Fruit fly (Drosophila melanogaster) whole organism, embryonic: Measurements from ENCODE around the gene CG18649.

Experiments
- Asciz ChIP-seq: fragments of 200-800 bp; sonication (Bioruptor generic); optimal IDR thresholded peaks from 2 replicates; lab custom pipeline; 2017; ENCODE audit warnings: missing biosample characterization, mild to moderate bottlenecking, missing genetic modification characterization, missing genetic modification reagents
- Atf6 ChIP-seq: fragments of 200-800 bp; sonication (Bioruptor generic); IDR thresholded peaks from 2 replicates; pipeline ENCODE4 v1.3.6; 2022; ENCODE audit warnings: missing biosample characterization, missing genetic modification characterization
- CG11085 ChIP-seq: fragments of 200-800 bp; sonication (Bioruptor generic); IDR thresholded peaks from 2 replicates; pipeline ENCODE4 v1.3.6; 2022; ENCODE audit warnings: missing biosample characterization, missing genetic modification characterization
- CG15696 ChIP-seq: fragments of 200-800 bp; sonication (Bioruptor generic); optimal IDR thresholded peaks from 2 replicates; lab custom pipeline; 2019; ENCODE audit warnings: missing biosample characterization, mild to moderate bottlenecking, missing genetic modification characterization, moderate library complexity
- CG1647 ChIP-seq: fragments of 200-800 bp; sonication (Bioruptor generic); optimal IDR thresholded peaks from 3 replicates; lab custom pipeline; 2016; ENCODE audit warnings: missing biosample characterization, missing genetic modification characterization
- CG18262 ChIP-seq: fragments of 200-800 bp; optimal IDR thresholded peaks from 3 replicates; lab custom pipeline; 2019; ENCODE audit warnings: missing biosample characterization, mild to moderate bottlenecking, missing genetic modification characterization, moderate library complexity
- CG4282 ChIP-seq: fragments of 200-800 bp; sonication (Bioruptor generic); optimal IDR thresholded peaks from 2 replicates; lab custom pipeline; 2016; ENCODE audit warnings: missing biosample characterization, missing genetic modification characterization
- CG6254 ChIP-seq: fragments of 200-800 bp; sonication (Bioruptor generic); optimal IDR thresholded peaks from 3 replicates; lab custom pipeline; 2017; ENCODE audit warnings: mild to moderate bottlenecking, missing biosample characterization, missing genetic modification reagents, missing genetic modification characterization
- CG6689 ChIP-seq: fragments of 200-800 bp; sonication (Bioruptor generic); IDR thresholded peaks from 2 replicates; pipeline ENCODE4 v1.3.6; 2022; ENCODE audit warnings: missing biosample characterization, missing genetic modification characterization
- CG6765 ChIP-seq: fragments of 200-800 bp; sonication (Bioruptor generic); optimal IDR thresholded peaks from 3 replicates; lab custom pipeline; 2017; ENCODE audit warnings: missing biosample characterization, mild to moderate bottlenecking, missing genetic modification characterization
- CG7745 ChIP-seq: fragments of 200-800 bp; sonication (Bioruptor generic); optimal IDR thresholded peaks from 2 replicates; lab custom pipeline; 2018; ENCODE audit warnings: missing biosample characterization, mild to moderate bottlenecking, missing genetic modification characterization, moderate library complexity
- CG7786 ChIP-seq: fragments of 200-800 bp; sonication (Bioruptor generic); optimal IDR thresholded peaks from 2 replicates; lab custom pipeline; 2016; ENCODE audit warnings: missing biosample characterization, missing genetic modification characterization
- CG8089 ChIP-seq: fragments of 200-800 bp; sonication (Bioruptor generic); optimal IDR thresholded peaks from 3 replicates; lab custom pipeline; 2016; ENCODE audit warnings: missing biosample characterization, missing genetic modification characterization
- CG8290 ChIP-seq, 3 experiments: fragments of 200-800 bp; sonication (Bioruptor generic); optimal IDR thresholded peaks; 2 replicates each; lab custom pipeline; 2016 to 2019; ENCODE audit warnings: missing biosample characterization in 3 of 3, missing genetic modification characterization in 3 of 3, mild to moderate bottlenecking in 2 of 3, moderate library complexity in 1 of 3
- CG9437 ChIP-seq: fragments of 200-800 bp; sonication (Bioruptor generic); optimal IDR thresholded peaks from 2 replicates; lab custom pipeline; 2018; ENCODE audit warnings: missing biosample characterization, mild to moderate bottlenecking, missing genetic modification characterization
- CoRest ChIP-seq: fragments of 200-800 bp; sonication (Bioruptor generic); optimal IDR thresholded peaks from 3 replicates; lab custom pipeline; 2018; ENCODE audit warnings: missing biosample characterization, mild to moderate bottlenecking, missing genetic modification characterization, moderate library complexity
- Dp ChIP-seq: fragments of 200-800 bp; sonication (Bioruptor generic); optimal IDR thresholded peaks from 2 replicates; lab custom pipeline; 2018; ENCODE audit warnings: missing biosample characterization, mild to moderate bottlenecking, missing genetic modification characterization, moderate library complexity
- E2f2 ChIP-seq: fragments of 200-800 bp; sonication (Bioruptor generic); IDR thresholded peaks from 2 replicates; pipeline ENCODE4 v1.3.6; 2022; ENCODE audit warnings: missing biosample characterization, missing genetic modification characterization
- Fer2 ChIP-seq: fragments of 200-800 bp; sonication (Bioruptor generic); optimal IDR thresholded peaks from 2 replicates; lab custom pipeline; 2018; ENCODE audit warnings: missing biosample characterization, mild to moderate bottlenecking, missing genetic modification characterization, moderate library complexity
- H2.0 ChIP-seq: fragments of 200-800 bp; sonication (Bioruptor generic); IDR thresholded peaks from 2 replicates; pipeline ENCODE4 v1.3.6; 2022; ENCODE audit warnings: missing biosample characterization, missing genetic modification characterization
- HLH3B ChIP-seq: fragments of 200-800 bp; sonication (Bioruptor generic); IDR thresholded peaks from 2 replicates; pipeline ENCODE4 v1.3.6; 2022; ENCODE audit warnings: missing biosample characterization, missing genetic modification characterization
- HLH54F ChIP-seq: fragments of 200-800 bp; sonication (Bioruptor generic); optimal IDR thresholded peaks from 3 replicates; lab custom pipeline; 2016; ENCODE audit warnings: missing biosample characterization, missing genetic modification characterization
- Hr78 ChIP-seq, 2 experiments: fragments of 200-800 bp in 1 of 2; fragments of >200 bp in 1 of 2; sonication (Bioruptor generic) in 1 of 2; optimal IDR thresholded peaks; 2 replicates each; lab custom pipeline; 2017 to 2019; ENCODE audit warnings: missing biosample characterization in 2 of 2, missing genetic modification characterization in 2 of 2, mild to moderate bottlenecking in 1 of 2, moderate library complexity in 1 of 2
- Med ChIP-seq: fragments of 200-800 bp; sonication (Bioruptor generic); peaks from one replicate; lab custom pipeline; 2016; ENCODE audit warnings: missing biosample characterization, missing genetic modification characterization, mild to moderate bottlenecking, inconsistent platforms, moderate library complexity
- Mrtf ChIP-seq: fragments of 200-800 bp; sonication (Bioruptor generic); IDR thresholded peaks from 3 replicates; pipeline ENCODE4 v1.3.6; 2022; ENCODE audit warnings: missing biosample characterization, missing genetic modification characterization
- Poxn ChIP-seq: fragments of 200-800 bp; sonication (Bioruptor generic); IDR thresholded peaks from 2 replicates; pipeline ENCODE4 v1.3.6; 2022; ENCODE audit warnings: missing biosample characterization, missing genetic modification characterization
- Sin3A ChIP-seq: fragments of >200 bp; optimal IDR thresholded peaks from 2 replicates; lab custom pipeline; 2018
- Spps ChIP-seq: fragments of 200-800 bp; sonication (Bioruptor generic); optimal IDR thresholded peaks from 2 replicates; lab custom pipeline; 2018; ENCODE audit warnings: missing biosample characterization, mild to moderate bottlenecking, missing genetic modification characterization
- Tbp ChIP-seq: fragments of >200 bp; optimal IDR thresholded peaks from 2 replicates; lab custom pipeline; 2018; ENCODE audit warnings: missing biosample characterization, missing genetic modification characterization
- Xbp1 ChIP-seq: fragments of 200-800 bp; sonication (Bioruptor generic); optimal IDR thresholded peaks from 3 replicates; lab custom pipeline; 2016; ENCODE audit warnings: missing biosample characterization, mild to moderate bottlenecking, missing genetic modification characterization
- bowl ChIP-seq: fragments of 200-800 bp; sonication (Bioruptor generic); IDR thresholded peaks from 2 replicates; pipeline ENCODE4 v1.3.6; 2022; ENCODE audit warnings: missing biosample characterization, missing genetic modification characterization
- cad ChIP-seq: fragments of >200 bp; optimal IDR thresholded peaks from 2 replicates; lab custom pipeline; 2017; ENCODE audit warnings: missing biosample characterization, missing genetic modification characterization
- crol ChIP-seq: fragments of 200-800 bp; sonication (Bioruptor generic); IDR thresholded peaks from 2 replicates; pipeline ENCODE4 v1.3.6; 2022; ENCODE audit warnings: missing biosample characterization, missing genetic modification characterization
- dm ChIP-seq: fragments of 200-800 bp; sonication (Bioruptor generic); optimal IDR thresholded peaks from 3 replicates; lab custom pipeline; 2016; ENCODE audit warnings: missing biosample characterization, missing genetic modification characterization
- dmrt99B ChIP-seq: fragments of 200-800 bp; sonication (Bioruptor generic); optimal IDR thresholded peaks from 2 replicates; lab custom pipeline; 2018; ENCODE audit warnings: missing biosample characterization, mild to moderate bottlenecking, missing genetic modification characterization, moderate library complexity
- dysf ChIP-seq: fragments of 200-800 bp; sonication (Bioruptor generic); IDR thresholded peaks from 3 replicates; pipeline ENCODE4 v1.3.6; 2022; ENCODE audit warnings: missing biosample characterization, missing genetic modification characterization
- ewg ChIP-seq: fragments of 200-800 bp; sonication (Bioruptor generic); optimal IDR thresholded peaks from 3 replicates; lab custom pipeline; 2017; ENCODE audit warnings: mild to moderate bottlenecking, missing biosample characterization, missing genetic modification reagents, missing genetic modification characterization
- kni ChIP-seq: fragments of 200-800 bp; sonication (Bioruptor generic); optimal IDR thresholded peaks from 3 replicates; lab custom pipeline; 2017; ENCODE audit warnings: mild to moderate bottlenecking, missing biosample characterization, missing genetic modification reagents, missing genetic modification characterization
- lilli ChIP-seq: fragments of 200-800 bp; sonication (Bioruptor generic); optimal IDR thresholded peaks from 3 replicates; lab custom pipeline; 2016; ENCODE audit warnings: missing biosample characterization, missing genetic modification characterization
- lov ChIP-seq, 2 experiments: fragments of 200-800 bp in 1 of 2; fragments of >200 bp in 1 of 2; sonication (Bioruptor generic) in 1 of 2; IDR thresholded peaks in 1 of 2; optimal IDR thresholded peaks in 1 of 2; 2 replicates in 1 of 2; 3 replicates in 1 of 2; pipeline versions ENCODE4 v1.3.6 to Lab custom; 2017 to 2022; ENCODE audit warnings: missing biosample characterization in 1 of 2, missing genetic modification characterization in 1 of 2
- nerfin-2 ChIP-seq: fragments of 200-800 bp; sonication (Bioruptor generic); IDR thresholded peaks from 2 replicates; pipeline ENCODE4 v1.3.6; 2022; ENCODE audit warnings: missing biosample characterization, missing genetic modification characterization; ENCODE audit not compliant: partially characterized antibody
- org-1 ChIP-seq: fragments of 200-800 bp; sonication (Bioruptor generic); optimal IDR thresholded peaks from 2 replicates; lab custom pipeline; 2017; ENCODE audit warnings: missing biosample characterization, missing genetic modification characterization
- shn ChIP-seq: fragments of 200-800 bp; sonication (Bioruptor generic); optimal IDR thresholded peaks from 3 replicates; lab custom pipeline; 2016; ENCODE audit warnings: missing biosample characterization, missing genetic modification characterization
- ssp ChIP-seq: fragments of 200-800 bp; sonication (Bioruptor generic); IDR thresholded peaks from 2 replicates; pipeline ENCODE4 v1.3.6; 2022; ENCODE audit warnings: missing biosample characterization, missing genetic modification characterization
- tio ChIP-seq: fragments of 200-800 bp; sonication (Bioruptor generic); optimal IDR thresholded peaks from 2 replicates; lab custom pipeline; 2017; ENCODE audit warnings: missing biosample characterization, missing genetic modification characterization, inconsistent platforms
- ttk ChIP-seq: fragments of 200-800 bp; sonication (Bioruptor generic); IDR thresholded peaks from 2 replicates; pipeline ENCODE4 v2.1.2; 2022; ENCODE audit warnings: missing biosample characterization, missing genetic modification characterization
- tx ChIP-seq: fragments of 200-800 bp; sonication (Bioruptor generic); optimal IDR thresholded peaks from 2 replicates; lab custom pipeline; 2016; ENCODE audit warnings: missing biosample characterization, missing genetic modification characterization
- unc-4 ChIP-seq: fragments of 200-800 bp; sonication (Bioruptor generic); IDR thresholded peaks from 2 replicates; pipeline ENCODE4 v1.3.6; 2022; ENCODE audit warnings: missing biosample characterization, missing genetic modification characterization; ENCODE audit not compliant: partially characterized antibody
- wek ChIP-seq: fragments of 200-800 bp; sonication (Bioruptor generic); optimal IDR thresholded peaks from 3 replicates; lab custom pipeline; 2018; ENCODE audit warnings: missing biosample characterization, mild to moderate bottlenecking, missing genetic modification characterization, moderate library complexity

The CG18649 gene

DNA sequence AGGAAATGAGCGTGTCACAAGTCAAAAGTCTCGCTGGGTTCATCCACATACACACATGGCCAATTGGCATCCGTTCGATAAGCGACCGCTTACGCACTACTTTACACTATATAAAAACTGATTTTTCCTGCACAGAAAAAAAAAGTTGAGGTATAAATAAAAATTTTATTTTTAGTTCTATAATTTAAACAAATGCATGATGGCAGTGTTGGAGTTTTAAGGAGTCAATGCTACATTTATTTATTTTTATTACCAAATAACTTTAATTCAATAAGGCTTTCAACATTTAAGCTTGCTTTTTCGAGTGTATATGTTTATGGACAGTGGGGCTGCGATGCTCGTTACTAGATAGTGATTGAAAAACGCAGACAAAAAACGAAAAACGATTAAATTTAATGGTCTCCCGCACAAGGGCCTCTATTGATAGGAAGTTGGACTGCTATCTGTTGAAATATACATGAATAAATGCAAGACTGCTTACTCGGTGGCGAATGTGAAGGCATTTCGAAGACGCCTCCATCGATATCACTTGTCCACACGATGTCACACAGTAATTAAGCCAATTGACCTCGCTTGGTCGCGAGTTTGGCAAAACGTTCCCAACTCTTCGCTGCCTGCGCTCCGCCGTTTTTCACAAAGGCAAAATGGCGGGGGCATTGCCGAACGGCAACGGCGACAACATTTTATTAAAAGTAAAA is 42.1 kb downstream of the CG18649 start (continued):
- TF ChIP-seq nerfin-2 (no peak), CG18262 (peak; percentile 86), CG7745 (tag; lab: Kevin White, UChicago) (peak; percentile 1), unc-4 (GFP tag; lab: Robert Waterston, UW) (no peak), E2f2 (GFP tag; lab: Robert Waterston, UW) (0 out of 2 replicates have a peak, but pooled peaks have one; percentile 44), shn (GFP tag; lab: Kevin White, UChicago) (no peak), ssp (GFP tag; lab: Robert Waterston, UW) (peak; percentile 45; the same call in 1 of the 2 replicates), Tbp (GFP tag; lab: Kevin White, UChicago) (no peak), Hr78 (GFP tag; optimal IDR thresholded peaks at IDR 0.05; lab: Kevin White, UChicago) (peak in 1 of 2 experiments; percentile 74), kni (GFP tag; lab: Kevin White, UChicago) (no peak), HLH3B (GFP tag; lab: Robert Waterston, UW) (peak; percentile 72), wek (no peak), dysf (GFP tag; lab: Robert Waterston, UW) (peak; percentile 68), lilli (GFP tag; lab: Kevin White, UChicago) (peak; percentile 50), Mrtf (GFP tag; lab: Robert Waterston, UW) (no peak), org-1 (GFP tag; lab: Kevin White, UChicago) (peak; percentile 62), CG6689 (GFP tag; lab: Robert Waterston, UW) (peak; percentile 78), CG15696 (tag; lab: Kevin White, UChicago) (peak; percentile 82), dm (no peak), CG8089 (GFP tag; lab: Kevin White, UChicago) (no peak), tio (GFP tag; lab: Kevin White, UChicago) (peak; percentile 48), Sin3A (lab: Kevin White, UChicago) (no peak), Asciz (GFP tag; lab: Kevin White, UChicago) (peak; percentile 78), CG11085 (GFP tag; lab: Robert Waterston, UW) (0 out of 2 replicates have a peak, but pooled peaks have one; percentile 33), cad (GFP tag; lab: Kevin White, UChicago) (no peak), ewg (GFP tag; lab: Kevin White, UChicago) (peak; percentile 32), CG7786 (no peak), CoRest (tag; lab: Kevin White, UChicago) (peak; percentile 85), Xbp1 (peak; percentile 77), CG6254 (GFP tag; lab: Kevin White, UChicago) (peak; percentile 49), lov (optimal IDR thresholded peaks at IDR 0.05; lab: Kevin White, UChicago) (no peak), lov (GFP tag; IDR thresholded peaks at IDR 0.05; lab: Robert Waterston, UW) (peak; percentile 53; the same call in 1 of the 3 replicates), Atf6 (peak; percentile 74), CG4282 (no peak), HLH54F (GFP tag; lab: Kevin White, UChicago) (no peak), dmrt99B (tag; lab: Kevin White, UChicago) (peak; percentile 87), bowl (GFP tag; lab: Robert Waterston, UW) (no peak), Poxn (GFP tag; lab: Robert Waterston, UW) (0 out of 2 replicates have a peak, but pooled peaks have one; percentile 19), CG6765 (GFP tag; lab: Kevin White, UChicago) (peak; percentile 9), tx (GFP tag; lab: Kevin White, UChicago) (no peak), H2.0 (peak; percentile 57; the same call in 1 of the 2 replicates), Fer2 (tag; lab: Kevin White, UChicago) (peak; percentile 53), CG8290 (GFP tag; optimal IDR thresholded peaks at IDR 0.05; lab: Kevin White, UChicago) (peak; percentile 28), CG8290 (tag; optimal IDR thresholded peaks at IDR 0.05; lab: Kevin White, UChicago) (no peak), crol (no peak), Spps (tag; lab: Kevin White, UChicago) (peak; percentile 76), ttk (GFP tag; lab: Robert Waterston, UW) (peak; percentile 63), Med (GFP tag; lab: Kevin White, UChicago) (peak; percentile 82), CG1647 (GFP tag; lab: Kevin White, UChicago) (no peak), CG9437 (peak; percentile 69), Dp (GFP tag; lab: Kevin White, UChicago) (no peak)
